Worm (Caenorhabditis elegans) whole organism, L4/young adult: Measurements from ENCODE around the gene nep-15.

Experiments used
- W03F9.2 ChIP-seq: fragments of 150-350 bp; optimal IDR thresholded peaks from 2 replicates; lab custom pipeline; 2014; ENCODE audit warnings: missing biosample characterization, missing genetic modification characterization
- dao-5 ChIP-seq: sonication (generic microtip); optimal IDR thresholded peaks from 2 replicates; lab custom pipeline; 2016; ENCODE audit warnings: missing genotype, missing genetic modification characterization, moderate library complexity, missing compliant biosample characterization
- him-1 ChIP-seq: sonication (generic microtip); optimal IDR thresholded peaks from 2 replicates; lab custom pipeline; 2016; ENCODE audit warnings: missing genotype, missing genetic modification reagents, missing genetic modification characterization, missing compliant biosample characterization

Gene nep-15

ce11 chrX:8417727-8418126 is 45.7 kb downstream of the nep-15 start:
- TF ChIP-seq him-1 (tag; lab: Kevin White, UChicago) (no peak), dao-5 (tag; lab: Kevin White, UChicago) (no peak), W03F9.2 (no peak)

- no peak for TF ChIP-seq W03F9.2
- TF ChIP-seq dao-5 (tag; lab: Kevin White, UChicago) = no peak
- no peak for TF ChIP-seq him-1 (tag; lab: Kevin White, UChicago)
Observed at ce11 chrX:8418382-8418781, 46.4 kb downstream of the nep-15 start, which contains the start of gene spp-13. spp-13 (minus strand) TSS chrX:8418524.

ce11 chrX:8419252-8419651 is 47.2 kb downstream of the nep-15 start:
- no peak for TF ChIP-seq him-1 (tag; lab: Kevin White, UChicago)
- no peak for TF ChIP-seq dao-5 (tag; lab: Kevin White, UChicago)
- TF ChIP-seq W03F9.2 = no peak

- TF ChIP-seq him-1 (tag; lab: Kevin White, UChicago) (no peak), dao-5 (tag; lab: Kevin White, UChicago) (no peak), W03F9.2 (no peak)
Observed at ce11 chrX:8421594-8421993, 49.6 kb downstream of the nep-15 start.

ce11 chrX:8422020-8422419 is 50.0 kb downstream of the nep-15 start, which contains the start of gene tag-123:
tag-123 (minus strand) TSS chrX:8422055.
- TF ChIP-seq W03F9.2 (no peak), him-1 (tag; lab: Kevin White, UChicago) (no peak), dao-5 (tag; lab: Kevin White, UChicago) (no peak)

- TF ChIP-seq W03F9.2 (no peak), dao-5 (tag; lab: Kevin White, UChicago) (no peak), him-1 (tag; lab: Kevin White, UChicago) (no peak)
Observed at ce11 chrX:8423199-8423598, 51.2 kb downstream of the nep-15 start.

ce11 chrX:8423633-8424032 is 51.6 kb downstream of the nep-15 start, which contains the start of gene tth-1:
tth-1 (minus strand) TSS chrX:8423733.
- no peak for TF ChIP-seq dao-5 (tag; lab: Kevin White, UChicago)
- TF ChIP-seq W03F9.2 = no peak
- TF ChIP-seq him-1 (tag; lab: Kevin White, UChicago) = no peak
